Worm (Caenorhabditis elegans): ENCODE data around the gene srt-43.

- TF ChIP-seq W03F9.2 (tag; optimal IDR thresholded peaks at IDR 0.05), result no peak
- TF ChIP-seq dao-5 (tag; optimal IDR thresholded peaks at IDR 0.05), result no peak
Measured at ce11 chrV:12732734-12733133, 36.3 kb upstream of the srt-43 start.
